Fruit fly (Drosophila melanogaster): ENCODE results near the gene CG13946.
A peak's percentile ranks its signal among the peaks of the same experiment; 100 is the strongest.

CG13946 gene

DNA sequence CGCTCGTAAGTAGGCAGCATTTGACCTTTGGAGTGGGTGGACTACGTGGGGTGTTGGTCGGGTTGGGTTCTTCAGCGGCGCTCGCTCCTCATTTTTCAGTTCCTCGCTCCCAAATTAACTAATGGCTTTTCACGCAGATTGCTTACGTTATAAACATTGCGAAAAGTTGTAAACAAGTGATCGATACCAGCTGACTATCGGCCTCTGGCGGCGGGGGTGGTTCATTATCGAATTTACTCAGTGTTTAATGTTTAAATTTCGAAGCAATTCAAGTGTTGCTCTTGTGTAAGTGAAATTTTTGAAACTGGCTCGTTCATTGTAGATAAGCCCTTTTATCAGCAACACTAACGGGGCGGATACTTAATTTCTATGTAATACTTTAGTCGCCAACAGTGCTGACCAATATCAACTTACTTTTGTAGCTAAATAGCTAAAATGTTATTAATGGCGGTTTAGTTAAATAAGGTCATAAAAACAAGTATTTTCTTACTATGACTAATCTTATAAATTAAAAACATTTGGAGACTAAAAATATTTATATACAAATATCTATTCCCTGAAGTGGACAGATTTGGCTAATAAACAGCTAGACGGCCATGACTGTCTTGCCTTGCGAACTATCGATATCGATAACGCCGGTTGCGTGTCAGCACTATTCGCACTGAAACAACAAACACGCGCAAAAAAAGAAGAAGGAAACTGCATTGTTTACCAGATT is 43.1 kb downstream of the CG13946 start, which contains the start of the genes PGAP2 and Clp (continued):
- TF ChIP-seq Dad (GFP tag; optimal IDR thresholded peaks at IDR 0.05) (no peak), sens-2 (GFP tag; IDR thresholded peaks at IDR 0.05) (0 out of 2 replicates have a peak, but pooled peaks have one; percentile 7), Kr (GFP tag; optimal IDR thresholded peaks at IDR 0.05) (no peak), CG12391 (tag; optimal IDR thresholded peaks at IDR 0.05) (peak; percentile 89), H2.0 (GFP tag; IDR thresholded peaks at IDR 0.05) (peak; percentile 83), CG14965 (GFP tag; optimal IDR thresholded peaks at IDR 0.05; ENCODE audit: borderline replicate concordance) (no peak), lilli (GFP tag; optimal IDR thresholded peaks at IDR 0.05) (peak; percentile 82), CG8281 (tag; optimal IDR thresholded peaks at IDR 0.05) (peak; percentile 29), Fer3 (tag; optimal IDR thresholded peaks at IDR 0.05) (peak; percentile 78), ase (GFP tag; IDR thresholded peaks at IDR 0.05) (peak; percentile 65), Asciz (GFP tag; optimal IDR thresholded peaks at IDR 0.05) (no peak), CG32772 (GFP tag; IDR thresholded peaks at IDR 0.05) (peak; percentile 76), Blimp-1 (GFP tag; optimal IDR thresholded peaks at IDR 0.05) (peak; percentile 65), CG18764 (GFP tag; optimal IDR thresholded peaks at IDR 0.05) (peak; percentile 60), bbx (GFP tag; IDR thresholded peaks at IDR 0.05; ENCODE audit: partially characterized antibody) (0 out of 2 replicates have a peak, but pooled peaks have one; percentile 10), CG17912 (GFP tag; optimal IDR thresholded peaks at IDR 0.05) (no peak), Hey (tag; optimal IDR thresholded peaks at IDR 0.05) (no peak), CG16815 (GFP tag; optimal IDR thresholded peaks at IDR 0.05) (peak; percentile 59), CG4707 (GFP tag; optimal IDR thresholded peaks at IDR 0.05) (no peak), da (GFP tag; optimal IDR thresholded peaks at IDR 0.05) (no peak), fd96Cb (tag; optimal IDR thresholded peaks at IDR 0.05) (peak; percentile 62), CG11398 (GFP tag; optimal IDR thresholded peaks at IDR 0.05) (no peak), cg (GFP tag; optimal IDR thresholded peaks at IDR 0.05) (no peak), CG3065 (GFP tag; optimal IDR thresholded peaks at IDR 0.05) (peak; percentile 19), croc (GFP tag; conservative IDR thresholded peaks at IDR 0.05) (peak; percentile 71), CG31365 (tag; optimal IDR thresholded peaks at IDR 0.05) (no peak), HLHmδ (GFP tag; optimal IDR thresholded peaks at IDR 0.05) (no peak), yki (optimal IDR thresholded peaks at IDR 0.05) (no peak), CG8924 (tag; optimal IDR thresholded peaks at IDR 0.05) (peak; percentile 77), zf30C (GFP tag; optimal IDR thresholded peaks at IDR 0.05) (no peak), CG7372 (GFP tag; IDR thresholded peaks at IDR 0.05) (peak; percentile 93), ranshi (GFP tag; IDR thresholded peaks at IDR 0.05) (peak; percentile 69), bigmax (GFP tag; optimal IDR thresholded peaks at IDR 0.05) (no peak), onecut (GFP tag; IDR thresholded peaks at IDR 0.05) (no peak; the same call in 1 of the 2 replicates), Hr51 (GFP tag; optimal IDR thresholded peaks at IDR 0.05) (peak in 1 of 2 experiments; percentile 11), btn (GFP tag; optimal IDR thresholded peaks at IDR 0.05) (no peak), ken (GFP tag; IDR thresholded peaks at IDR 0.05) (peak; percentile 75), CG17359 (tag; optimal IDR thresholded peaks at IDR 0.05) (peak; percentile 67), CG10209 (GFP tag; optimal IDR thresholded peaks at IDR 0.05) (peak; percentile 66), CG2712 (tag; optimal IDR thresholded peaks at IDR 0.05) (peak; percentile 85), Abd-B (GFP tag; optimal IDR thresholded peaks at IDR 0.05) (peak; percentile 79), chm (GFP tag; IDR thresholded peaks at IDR 0.05) (no peak), CG15011 (GFP tag; optimal IDR thresholded peaks at IDR 0.05) (peak; percentile 47), Adf1 (GFP tag; IDR thresholded peaks at IDR 0.05) (no peak), Sox102F (GFP tag; optimal IDR thresholded peaks at IDR 0.05) (peak; percentile 76), caup (GFP tag; optimal IDR thresholded peaks at IDR 0.05; ENCODE audit: severe bottlenecking) (peak; percentile 42), Pdp1 (GFP tag; optimal IDR thresholded peaks at IDR 0.05) (peak; percentile 67 to 69), Aef1 (GFP tag; IDR thresholded peaks at IDR 0.05) (peak; percentile 82), E2f2 (GFP tag; IDR thresholded peaks at IDR 0.05) (peak; percentile 32; the same call in 1 of the 2 replicates)

Measured in whole organism, embryonic.